Worm (Caenorhabditis elegans) whole organism, L1 larva: Measurements from ENCODE around the gene fdgt-2.

Experiments
- aha-1 ChIP-seq: fragments of 150-350 bp; optimal IDR thresholded peaks from 2 replicates; lab custom pipeline; 2014; ENCODE audit warnings: missing biosample characterization, missing genetic modification characterization
- ama-1 ChIP-seq: fragments of 150-350 bp; optimal IDR thresholded peaks from 2 replicates; lab custom pipeline; 2014
- blmp-1 ChIP-seq: fragments of 150-350 bp; optimal IDR thresholded peaks from 2 replicates; lab custom pipeline; 2014; ENCODE audit warnings: missing biosample characterization, missing genetic modification characterization
- ceh-63 ChIP-seq: fragments of 200-800 bp; sonication (Bioruptor generic); optimal IDR thresholded peaks from 2 replicates; lab custom pipeline; 2018; ENCODE audit warnings: mild to moderate bottlenecking, missing genetic modification characterization, missing compliant biosample characterization
- ceh-8 ChIP-seq: fragments of 200-800 bp; sonication (Bioruptor generic); optimal IDR thresholded peaks from 2 replicates; lab custom pipeline; 2018; ENCODE audit warnings: mild to moderate bottlenecking, missing genetic modification characterization, moderate library complexity, missing compliant biosample characterization
- ceh-82 ChIP-seq, 3 experiments: fragments of 150-350 bp in 1 of 3; sonication (generic microtip) in 2 of 3; optimal IDR thresholded peaks; 2 replicates each; lab custom pipeline; 2014 to 2017; ENCODE audit warnings: missing biosample characterization in 3 of 3, missing genetic modification characterization in 3 of 3
- efl-1 ChIP-seq, 4 experiments: fragments of 150-350 bp; optimal IDR thresholded peaks in 3 of 4; peaks in 1 of 4; 1 replicate in 1 of 4; 2 replicates in 3 of 4; lab custom pipeline; 2014; ENCODE audit warnings: missing biosample characterization in 2 of 4, missing genetic modification characterization in 2 of 4, missing genetic modification reagents in 2 of 4
- efl-3 ChIP-seq: fragments of 200-800 bp; sonication (Bioruptor generic); optimal IDR thresholded peaks from 2 replicates; lab custom pipeline; 2018; ENCODE audit warnings: mild to moderate bottlenecking, missing genetic modification characterization, missing compliant biosample characterization
- elt-2 ChIP-seq: sonication (generic microtip); optimal IDR thresholded peaks from 2 replicates; lab custom pipeline; 2016; ENCODE audit warnings: missing genetic modification characterization, mild to moderate bottlenecking, inconsistent platforms, missing compliant biosample characterization, missing genetic modification reagents
- elt-3 ChIP-seq, 6 experiments: fragments of 150-350 bp in 1 of 6; sonication (generic microtip); optimal IDR thresholded peaks; 2 replicates each; lab custom pipeline; 2017 to 2018; ENCODE audit warnings: missing biosample characterization in 6 of 6, missing genetic modification characterization in 6 of 6, inconsistent platforms in 1 of 6
- ets-5 ChIP-seq: fragments of 200-800 bp; sonication (Bioruptor generic); IDR thresholded peaks from 2 replicates; pipeline ENCODE4 v1.3.6; 2022; ENCODE audit warnings: missing genetic modification characterization, missing compliant biosample characterization
- fkh-8 ChIP-seq: sonication (generic microtip); optimal IDR thresholded peaks from 2 replicates; lab custom pipeline; 2016; ENCODE audit warnings: mild to moderate bottlenecking, missing genetic modification characterization, missing compliant biosample characterization
- irx-1 ChIP-seq: sonication (generic microtip); optimal IDR thresholded peaks from 2 replicates; lab custom pipeline; 2016; ENCODE audit warnings: missing genetic modification characterization, missing compliant biosample characterization
- lin-13 ChIP-seq: fragments of 150-350 bp; optimal IDR thresholded peaks from 2 replicates; lab custom pipeline; 2014; ENCODE audit warnings: missing biosample characterization, missing genetic modification reagents, missing genetic modification characterization
- lin-14 ChIP-seq: fragments of 200-800 bp; sonication (Bioruptor generic); optimal IDR thresholded peaks from 2 replicates; lab custom pipeline; 2018; ENCODE audit warnings: mild to moderate bottlenecking, missing genetic modification characterization, moderate library complexity, missing compliant biosample characterization
- lin-15B ChIP-seq: fragments of 150-350 bp; sonication (generic microtip); optimal IDR thresholded peaks from 3 replicates; lab custom pipeline; 2014; ENCODE audit warnings: missing biosample characterization, missing genetic modification characterization
- mab-9 ChIP-seq: fragments of 200-800 bp; sonication (Bioruptor generic); IDR thresholded peaks from 2 replicates; pipeline ENCODE4 v1.3.6; 2022; ENCODE audit warnings: missing genetic modification reagents, missing genetic modification characterization, missing compliant biosample characterization
- mdl-1 ChIP-seq, 2 experiments: fragments of 150-350 bp; optimal IDR thresholded peaks; 2 replicates each; lab custom pipeline; 2014 to 2017; ENCODE audit warnings: missing biosample characterization in 2 of 2, missing genetic modification characterization in 2 of 2, inconsistent platforms in 1 of 2
- mep-1 ChIP-seq: fragments of 150-350 bp; optimal IDR thresholded peaks from 2 replicates; lab custom pipeline; 2014; ENCODE audit warnings: missing biosample characterization, missing genetic modification characterization
- nhr-12 ChIP-seq: sonication (generic microtip); optimal IDR thresholded peaks from 2 replicates; lab custom pipeline; 2017; ENCODE audit warnings: missing biosample characterization, missing genetic modification characterization
- nhr-19 ChIP-seq: fragments of 200-800 bp; sonication (Bioruptor generic); conservative IDR thresholded peaks from 2 replicates; pipeline ENCODE4 v1.3.6; 2022; ENCODE audit warnings: missing genetic modification characterization, missing compliant biosample characterization
- nhr-20 ChIP-seq: sonication (generic microtip); optimal IDR thresholded peaks from 2 replicates; lab custom pipeline; 2016; ENCODE audit warnings: mild to moderate bottlenecking, missing genetic modification characterization, missing compliant biosample characterization
- nhr-28 ChIP-seq: fragments of 150-350 bp; optimal IDR thresholded peaks from 2 replicates; lab custom pipeline; 2014; ENCODE audit warnings: missing biosample characterization, missing genetic modification characterization
- nhr-71 ChIP-seq: sonication (generic microtip); optimal IDR thresholded peaks from 2 replicates; lab custom pipeline; 2016; ENCODE audit warnings: mild to moderate bottlenecking, missing genetic modification characterization, moderate library complexity, missing compliant biosample characterization
- nhr-77 ChIP-seq: fragments of 150-350 bp; optimal IDR thresholded peaks from 2 replicates; lab custom pipeline; 2014; ENCODE audit warnings: missing biosample characterization, missing genetic modification characterization
- nhr-85 ChIP-seq: sonication (generic microtip); peaks from one replicate; lab custom pipeline; 2016; ENCODE audit warnings: missing genetic modification characterization, inconsistent platforms, missing compliant biosample characterization
- nhr-90 ChIP-seq: sonication (generic microtip); optimal IDR thresholded peaks from 2 replicates; lab custom pipeline; 2016; ENCODE audit warnings: mild to moderate bottlenecking, missing genetic modification characterization, missing compliant biosample characterization; ENCODE audit not compliant: poor library complexity
- pag-3 ChIP-seq: sonication (generic microtip); optimal IDR thresholded peaks from 2 replicates; lab custom pipeline; 2017; ENCODE audit warnings: missing genetic modification characterization, mild to moderate bottlenecking, missing compliant biosample characterization, antibody characterized with exemption, borderline replicate concordance; ENCODE audit not compliant: insufficient read depth
- pqm-1 ChIP-seq: sonication (generic microtip); optimal IDR thresholded peaks from 3 replicates; lab custom pipeline; 2017; ENCODE audit warnings: missing biosample characterization, missing genetic modification characterization
- rnt-1 ChIP-seq: sonication (generic microtip); optimal IDR thresholded peaks from 2 replicates; lab custom pipeline; 2016; ENCODE audit warnings: mild to moderate bottlenecking, missing genetic modification characterization, moderate library complexity, missing compliant biosample characterization
- snu-23 ChIP-seq: sonication (generic microtip); optimal IDR thresholded peaks from 2 replicates; lab custom pipeline; 2016; ENCODE audit warnings: missing genetic modification characterization, missing compliant biosample characterization
- sptf-1 ChIP-seq: fragments of 150-350 bp; optimal IDR thresholded peaks from 2 replicates; lab custom pipeline; 2014; ENCODE audit warnings: missing biosample characterization, missing genetic modification characterization
- tbx-2 ChIP-seq: sonication (generic microtip); optimal IDR thresholded peaks from 2 replicates; lab custom pipeline; 2016; ENCODE audit warnings: missing genetic modification characterization, missing compliant biosample characterization
- unc-30 ChIP-seq: sonication (generic microtip); optimal IDR thresholded peaks from 2 replicates; lab custom pipeline; 2017; ENCODE audit warnings: missing biosample characterization, missing genetic modification characterization
- vab-15 ChIP-seq: sonication (generic microtip); optimal IDR thresholded peaks from 2 replicates; lab custom pipeline; 2017; ENCODE audit warnings: missing genotype, mild to moderate bottlenecking, missing genetic modification characterization, missing compliant biosample characterization
- ztf-11 ChIP-seq, 2 experiments: sonication (generic microtip); optimal IDR thresholded peaks; 2 replicates each; lab custom pipeline; 2016 to 2017; ENCODE audit warnings: missing genetic modification characterization in 2 of 2, missing biosample characterization in 1 of 2, missing compliant biosample characterization in 1 of 2

Gene fdgt-2

ce11 chrII:8450750-8451149, 33.3 kb downstream of the fdgt-2 start:
- TF ChIP-seq nhr-90 (tag; lab: Kevin White, UChicago): no peak
- no peak for TF ChIP-seq nhr-28 (tag; lab: Kevin White, UChicago)
- TF ChIP-seq nhr-20: peak; percentile 48
- TF ChIP-seq nhr-85: peak; percentile 73
- no peak for TF ChIP-seq lin-15B (tag; lab: Kevin White, UChicago)
- no peak for TF ChIP-seq ztf-11 (tag; optimal IDR thresholded peaks at IDR 0.05; lab: Kevin White, UChicago)
- TF ChIP-seq vab-15 (tag; lab: Kevin White, UChicago): no peak
- TF ChIP-seq ceh-8 (GFP tag; lab: Kevin White, UChicago): no peak
- peak; percentile 74 for TF ChIP-seq blmp-1 (tag; lab: Kevin White, UChicago)
- TF ChIP-seq unc-30 (tag; lab: Kevin White, UChicago): no peak
- no peak for TF ChIP-seq nhr-77 (tag; lab: Kevin White, UChicago)
- TF ChIP-seq nhr-71: peak; percentile 33
- TF ChIP-seq snu-23: peak; percentile 8
- no peak for TF ChIP-seq pqm-1 (tag; lab: Kevin White, UChicago)
- peak in 1 of 2 experiments; percentile 31 for TF ChIP-seq mdl-1 (tag; optimal IDR thresholded peaks at IDR 0.05; lab: Kevin White, UChicago)
- no peak for TF ChIP-seq efl-1 (optimal IDR thresholded peaks at IDR 0.05; lab: Kevin White, UChicago)
- TF ChIP-seq efl-1 (GFP tag; optimal IDR thresholded peaks at IDR 0.05 in 1 of 2; lab: Kevin White, UChicago): no peak
- TF ChIP-seq elt-2 (tag; lab: Kevin White, UChicago): no peak
- TF ChIP-seq nhr-19 (GFP tag; lab: Robert Waterston, UW): peak; percentile 40; the same call in 1 of the 2 replicates
- peak; percentile 61 for TF ChIP-seq lin-14 (GFP tag; lab: Kevin White, UChicago)
- no peak for TF ChIP-seq rnt-1
- no peak for TF ChIP-seq sptf-1 (tag; lab: Kevin White, UChicago)
- peak in 2 of 6 experiments; percentile 15 to 70 for TF ChIP-seq elt-3 (tag; optimal IDR thresholded peaks at IDR 0.05; lab: Kevin White, UChicago)
- TF ChIP-seq ama-1 (lab: Kevin White, UChicago): no peak
- TF ChIP-seq ets-5 (GFP tag; lab: Robert Waterston, UW): no peak
- no peak for TF ChIP-seq ceh-82 (tag; optimal IDR thresholded peaks at IDR 0.05; lab: Kevin White, UChicago)
- no peak for TF ChIP-seq pag-3
- TF ChIP-seq ceh-63: no peak

ce11 chrII:8451425-8451824, 34.0 kb downstream of the fdgt-2 start:
- TF ChIP-seq mab-9 (no peak), mep-1 (no peak), lin-14 (GFP tag; lab: Kevin White, UChicago) (peak; percentile 55), irx-1 (no peak), vab-15 (tag; lab: Kevin White, UChicago) (no peak), tbx-2 (no peak), aha-1 (peak; percentile 31), efl-3 (GFP tag; lab: Kevin White, UChicago) (no peak), fkh-8 (peak; percentile 57)

ce11 chrII:8454513-8454912, 37.1 kb downstream of the fdgt-2 start, which contains the start of gene F22B5.5:
F22B5.5 (minus strand) TSS chrII:8454613.
- TF ChIP-seq mab-9: no peak

ce11 chrII:8456094-8456493, 38.7 kb downstream of the fdgt-2 start, which contains the start of gene F22B5.6:
F22B5.6 (minus strand) TSS chrII:8456194.
- TF ChIP-seq efl-1 (optimal IDR thresholded peaks at IDR 0.05; lab: Kevin White, UChicago): no peak
- TF ChIP-seq efl-1 (GFP tag; optimal IDR thresholded peaks at IDR 0.05 in 1 of 2; lab: Kevin White, UChicago): peak in 1 of 2 experiments; percentile 73
- TF ChIP-seq nhr-12: no peak
- no peak for TF ChIP-seq lin-13 (GFP tag; lab: Kevin White, UChicago)
- no peak for TF ChIP-seq snu-23
